Fruit fly (Drosophila melanogaster) S2 (cell line): ENCODE data around the gene CG17110.

Source experiments
- CG8478 ChIP-seq: fragments of >200 bp; optimal IDR thresholded peaks from 2 replicates; lab custom pipeline; 2018
- CTCF ChIP-seq, 2 experiments: fragments of >200 bp; optimal IDR thresholded peaks; 2 replicates each; lab custom pipeline; 2018

DNA sequence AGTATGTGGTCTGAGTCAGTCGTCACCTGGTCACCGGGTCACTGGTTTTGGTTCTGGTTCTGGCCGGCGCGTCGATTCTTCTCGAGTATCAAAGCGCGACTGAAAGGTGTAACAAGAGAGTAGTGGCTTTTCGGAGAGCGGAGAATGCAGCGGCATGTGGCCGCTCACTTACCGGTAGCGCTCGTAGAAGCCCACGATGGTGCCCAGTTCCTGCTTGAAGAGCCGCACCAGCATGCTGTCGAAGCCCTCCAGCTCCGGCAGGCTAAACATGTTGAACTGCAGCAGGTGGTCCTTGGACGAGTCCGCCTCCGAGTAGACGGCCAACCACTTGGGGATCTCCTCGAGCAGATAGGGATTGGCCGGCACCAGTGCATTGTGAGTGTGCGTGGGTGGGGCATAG is 32.7 kb upstream of the CG17110 start, which contains the start of gene Ctns:
- TF ChIP-seq CTCF (optimal IDR thresholded peaks at IDR 0.05; lab: Kevin White, UChicago), result no peak
- no peak for TF ChIP-seq CG8478 (lab: Kevin White, UChicago)
